Worm (Caenorhabditis elegans) whole organism, L2 larva: Measurements from ENCODE around the gene clec-171.
A peak's percentile ranks its signal among the peaks of the same experiment; 100 is the strongest.

ENCODE experiments used
- C34F6.9 ChIP-seq: fragments of 150-350 bp; optimal IDR thresholded peaks from 2 replicates; lab custom pipeline; 2014; ENCODE audit warnings: missing biosample characterization, missing genetic modification characterization
- F13H6.1 ChIP-seq: sonication (generic microtip); optimal IDR thresholded peaks from 2 replicates; lab custom pipeline; 2016; ENCODE audit warnings: missing genetic modification characterization, missing compliant biosample characterization
- R02D3.7 ChIP-seq: fragments of 150-350 bp; optimal IDR thresholded peaks from 2 replicates; lab custom pipeline; 2014; ENCODE audit warnings: missing biosample characterization, missing genetic modification characterization
- Y55F3AM.14 ChIP-seq: fragments of 200-800 bp; sonication (Bioruptor generic); optimal IDR thresholded peaks from 2 replicates; lab custom pipeline; 2018; ENCODE audit warnings: mild to moderate bottlenecking, missing genetic modification characterization, missing compliant biosample characterization
- ZK546.5 ChIP-seq: sonication (generic microtip); optimal IDR thresholded peaks from 2 replicates; lab custom pipeline; 2017; ENCODE audit warnings: missing biosample characterization, missing genetic modification characterization
- alr-1 ChIP-seq: fragments of 150-350 bp; optimal IDR thresholded peaks from 2 replicates; lab custom pipeline; 2014; ENCODE audit warnings: missing biosample characterization, missing genetic modification characterization
- aly-2 ChIP-seq: fragments of 150-350 bp; optimal IDR thresholded peaks from 2 replicates; lab custom pipeline; 2014; ENCODE audit warnings: missing biosample characterization, missing genetic modification characterization
- ama-1 ChIP-seq: fragments of 150-350 bp; optimal IDR thresholded peaks from 2 replicates; lab custom pipeline; 2018; ENCODE audit warnings: inconsistent platforms
- blmp-1 ChIP-seq: sonication (generic microtip); optimal IDR thresholded peaks from 2 replicates; lab custom pipeline; 2017; ENCODE audit warnings: missing genetic modification characterization, mild to moderate bottlenecking, missing compliant biosample characterization, antibody characterized with exemption, moderate library complexity; ENCODE audit not compliant: insufficient read depth
- ceh-16 ChIP-seq: fragments of 150-350 bp; optimal IDR thresholded peaks from 2 replicates; lab custom pipeline; 2014; ENCODE audit warnings: missing biosample characterization, missing genetic modification characterization
- ceh-82 ChIP-seq: fragments of 150-350 bp; optimal IDR thresholded peaks from 2 replicates; lab custom pipeline; 2014; ENCODE audit warnings: missing biosample characterization, missing genetic modification characterization
- crh-2 ChIP-seq: sonication (generic microtip); optimal IDR thresholded peaks from 2 replicates; lab custom pipeline; 2017; ENCODE audit warnings: missing biosample characterization, missing genetic modification characterization
- dmd-4 ChIP-seq: sonication (generic microtip); optimal IDR thresholded peaks from 2 replicates; lab custom pipeline; 2017; ENCODE audit warnings: missing biosample characterization, missing genetic modification characterization
- egl-27 ChIP-seq: sonication (generic microtip); optimal IDR thresholded peaks from 3 replicates; lab custom pipeline; 2017; ENCODE audit warnings: missing biosample characterization, missing genetic modification reagents, missing genetic modification characterization
- elt-1 ChIP-seq: fragments of 150-350 bp; optimal IDR thresholded peaks from 2 replicates; lab custom pipeline; 2014; ENCODE audit warnings: missing biosample characterization, missing genetic modification characterization
- fos-1 ChIP-seq: fragments of 150-350 bp; optimal IDR thresholded peaks from 2 replicates; lab custom pipeline; 2014; ENCODE audit warnings: missing biosample characterization, missing genetic modification characterization
- gmeb-1 ChIP-seq: fragments of 150-350 bp; optimal IDR thresholded peaks from 2 replicates; lab custom pipeline; 2014; ENCODE audit warnings: missing biosample characterization, missing genetic modification characterization
- lin-11 ChIP-seq: fragments of 150-350 bp; sonication (generic microtip); optimal IDR thresholded peaks from 2 replicates; lab custom pipeline; 2014; ENCODE audit warnings: missing biosample characterization, missing genetic modification characterization, inconsistent platforms, mixed read lengths
- lin-13 ChIP-seq: fragments of 150-350 bp; optimal IDR thresholded peaks from 2 replicates; lab custom pipeline; 2014; ENCODE audit warnings: missing biosample characterization, missing genetic modification reagents, missing genetic modification characterization
- lin-39 ChIP-seq: fragments of 150-350 bp; optimal IDR thresholded peaks from 2 replicates; lab custom pipeline; 2014; ENCODE audit warnings: missing biosample characterization, missing genetic modification reagents, missing genetic modification characterization
- lsy-2 ChIP-seq, 2 experiments: fragments of 150-350 bp in 1 of 2; sonication (generic microtip) in 1 of 2; optimal IDR thresholded peaks; 2 replicates each; lab custom pipeline; 2014 to 2017; ENCODE audit warnings: missing biosample characterization in 2 of 2, missing genetic modification characterization in 2 of 2
- mab-5 ChIP-seq: fragments of 150-350 bp; optimal IDR thresholded peaks from 2 replicates; lab custom pipeline; 2014; ENCODE audit warnings: missing biosample characterization, missing genetic modification characterization
- mbf-1 ChIP-seq: sonication (generic microtip); optimal IDR thresholded peaks from 2 replicates; lab custom pipeline; 2017; ENCODE audit warnings: missing biosample characterization, missing genetic modification characterization
- mdl-1 ChIP-seq, 2 experiments: fragments of 150-350 bp in 1 of 2; sonication (generic microtip) in 1 of 2; optimal IDR thresholded peaks; 2 replicates each; lab custom pipeline; 2017; ENCODE audit warnings: missing biosample characterization in 2 of 2, missing genetic modification characterization in 2 of 2
- nhr-10 ChIP-seq: sonication (generic microtip); optimal IDR thresholded peaks from 2 replicates; lab custom pipeline; 2017; ENCODE audit warnings: missing biosample characterization, missing genetic modification characterization
- nhr-11 ChIP-seq: fragments of 150-350 bp; optimal IDR thresholded peaks from 2 replicates; lab custom pipeline; 2014; ENCODE audit warnings: missing biosample characterization, missing genetic modification characterization
- nhr-12 ChIP-seq: fragments of 150-350 bp; optimal IDR thresholded peaks from 2 replicates; lab custom pipeline; 2014; ENCODE audit warnings: missing biosample characterization, missing genetic modification characterization
- nhr-129 ChIP-seq: fragments of 150-350 bp; optimal IDR thresholded peaks from 2 replicates; lab custom pipeline; 2014; ENCODE audit warnings: missing biosample characterization, missing genetic modification characterization
- nhr-21 ChIP-seq: fragments of 150-350 bp; optimal IDR thresholded peaks from 2 replicates; lab custom pipeline; 2014; ENCODE audit warnings: missing biosample characterization, missing genetic modification characterization
- nhr-23 ChIP-seq: fragments of 150-350 bp; optimal IDR thresholded peaks from 2 replicates; lab custom pipeline; 2014; ENCODE audit warnings: missing biosample characterization, missing genetic modification reagents, missing genetic modification characterization
- nhr-237 ChIP-seq: fragments of 150-350 bp; optimal IDR thresholded peaks from 2 replicates; lab custom pipeline; 2014; ENCODE audit warnings: missing biosample characterization, missing genetic modification characterization
- nhr-25 ChIP-seq: fragments of 150-350 bp; sonication (generic microtip); optimal IDR thresholded peaks from 3 replicates; lab custom pipeline; 2014; ENCODE audit warnings: missing biosample characterization, missing genetic modification characterization
- nhr-6 ChIP-seq: fragments of 150-350 bp; optimal IDR thresholded peaks from 2 replicates; lab custom pipeline; 2014; ENCODE audit warnings: missing biosample characterization, missing genetic modification characterization
- nhr-77 ChIP-seq: fragments of 150-350 bp; optimal IDR thresholded peaks from 2 replicates; lab custom pipeline; 2014; ENCODE audit warnings: missing biosample characterization, missing genetic modification characterization
- peb-1 ChIP-seq: fragments of 150-350 bp; optimal IDR thresholded peaks from 2 replicates; lab custom pipeline; 2014; ENCODE audit warnings: missing biosample characterization, missing genetic modification characterization
- sem-4 ChIP-seq: fragments of 150-350 bp; optimal IDR thresholded peaks from 2 replicates; lab custom pipeline; 2014; ENCODE audit warnings: missing biosample characterization, missing genetic modification reagents, missing genetic modification characterization
- skn-1 ChIP-seq: sonication (generic microtip); optimal IDR thresholded peaks from 2 replicates; lab custom pipeline; 2017; ENCODE audit warnings: missing biosample characterization, missing genetic modification characterization
- sma-3 ChIP-seq: sonication (generic microtip); optimal IDR thresholded peaks from 2 replicates; lab custom pipeline; 2016; ENCODE audit warnings: missing genetic modification reagents, missing genetic modification characterization, missing compliant biosample characterization
- sma-9 ChIP-seq, 2 experiments: fragments of 150-350 bp in 1 of 2; sonication (generic microtip) in 1 of 2; optimal IDR thresholded peaks; 2 replicates each; lab custom pipeline; 2014 to 2016; ENCODE audit warnings: missing genetic modification characterization in 2 of 2, mild to moderate bottlenecking in 1 of 2, missing biosample characterization in 1 of 2, missing compliant biosample characterization in 1 of 2, missing genetic modification reagents in 1 of 2, moderate library complexity in 1 of 2
- snpc-4 ChIP-seq: fragments of 150-350 bp; optimal IDR thresholded peaks from 2 replicates; lab custom pipeline; 2014; ENCODE audit warnings: missing biosample characterization, missing genetic modification characterization
- unc-39 ChIP-seq: fragments of 150-350 bp; optimal IDR thresholded peaks from 2 replicates; lab custom pipeline; 2014; ENCODE audit warnings: missing biosample characterization, missing genetic modification characterization
- unc-55 ChIP-seq: fragments of 150-350 bp; sonication (generic microtip); optimal IDR thresholded peaks from 3 replicates; lab custom pipeline; 2014; ENCODE audit warnings: missing biosample characterization, missing genetic modification reagents, missing genetic modification characterization
- unc-62 ChIP-seq: fragments of 150-350 bp; optimal IDR thresholded peaks from 2 replicates; lab custom pipeline; 2014; ENCODE audit warnings: missing biosample characterization, missing genetic modification reagents, missing genetic modification characterization
- zag-1 ChIP-seq: fragments of 150-350 bp; optimal IDR thresholded peaks from 2 replicates; lab custom pipeline; 2014; ENCODE audit warnings: missing biosample characterization, missing genetic modification characterization
- ztf-1 ChIP-seq: fragments of 200-800 bp; sonication (Bioruptor generic); conservative IDR thresholded peaks from 2 replicates; pipeline ENCODE4 v1.3.6; 2022; ENCODE audit warnings: missing genetic modification characterization, missing compliant biosample characterization
- ztf-11 ChIP-seq: sonication (generic microtip); optimal IDR thresholded peaks from 2 replicates; lab custom pipeline; 2017; ENCODE audit warnings: missing biosample characterization, missing genetic modification characterization
- ztf-4 ChIP-seq: fragments of 150-350 bp; optimal IDR thresholded peaks from 2 replicates; lab custom pipeline; 2014; ENCODE audit warnings: missing biosample characterization, missing genetic modification characterization

The clec-171 gene

ce11 chrIV:1389599-1389998, 37.6 kb downstream of the clec-171 start:
- peak; percentile 12 for TF ChIP-seq crh-2
- TF ChIP-seq fos-1 (tag; lab: Kevin White, UChicago) = peak; percentile 80
- TF ChIP-seq ztf-4 (tag; lab: Kevin White, UChicago) = no peak

ce11 chrIV:1389021-1389420, 38.2 kb downstream of the clec-171 start:
- TF ChIP-seq lin-39 (tag; lab: Kevin White, UChicago) = no peak
- TF ChIP-seq nhr-10 (tag; lab: Kevin White, UChicago) = no peak
- TF ChIP-seq unc-62 = no peak
- TF ChIP-seq F13H6.1 (tag; lab: Kevin White, UChicago) = no peak
- peak; percentile 58 for TF ChIP-seq nhr-25
- TF ChIP-seq mbf-1 (tag; lab: Kevin White, UChicago) = no peak
- no peak for TF ChIP-seq nhr-129 (tag; lab: Kevin White, UChicago)
- TF ChIP-seq C34F6.9 = peak; percentile 3
- TF ChIP-seq ZK546.5 = no peak
- TF ChIP-seq nhr-77 (tag; lab: Kevin White, UChicago) = no peak
- no peak for TF ChIP-seq R02D3.7 (tag; lab: Kevin White, UChicago)
- TF ChIP-seq lsy-2 (tag; optimal IDR thresholded peaks at IDR 0.05; lab: Kevin White, UChicago) = no peak
- TF ChIP-seq fos-1 (tag; lab: Kevin White, UChicago) = no peak
- TF ChIP-seq unc-55 (GFP tag; lab: Kevin White, UChicago) = no peak
- no peak for TF ChIP-seq nhr-21 (tag; lab: Kevin White, UChicago)
- no peak for TF ChIP-seq snpc-4 (tag; lab: Kevin White, UChicago)
- peak; percentile 4 for TF ChIP-seq gmeb-1
- no peak for TF ChIP-seq elt-1
- TF ChIP-seq nhr-6 (tag; lab: Kevin White, UChicago) = no peak
- TF ChIP-seq blmp-1 (tag; lab: Kevin White, UChicago) = peak; percentile 11
- no peak for TF ChIP-seq nhr-11 (tag; lab: Kevin White, UChicago)
- TF ChIP-seq ceh-82 (tag; lab: Kevin White, UChicago) = no peak
- TF ChIP-seq sma-3 (GFP tag; lab: Kevin White, UChicago) = peak; percentile 46

- TF ChIP-seq sma-9 (GFP tag; optimal IDR thresholded peaks at IDR 0.05; lab: Kevin White, UChicago) = peak; percentile 42
- no peak for TF ChIP-seq sma-9 (tag; optimal IDR thresholded peaks at IDR 0.05; lab: Kevin White, UChicago)
- TF ChIP-seq peb-1 (tag; lab: Kevin White, UChicago) = no peak
- TF ChIP-seq unc-62 = no peak
- TF ChIP-seq nhr-23 (tag; lab: Kevin White, UChicago) = no peak
- no peak for TF ChIP-seq zag-1
- peak; percentile 66 for TF ChIP-seq nhr-129 (tag; lab: Kevin White, UChicago)
- no peak for TF ChIP-seq C34F6.9
- TF ChIP-seq mdl-1 (tag; optimal IDR thresholded peaks at IDR 0.05; lab: Kevin White, UChicago) = no peak
- no peak for TF ChIP-seq unc-39 (tag; lab: Kevin White, UChicago)
- TF ChIP-seq Y55F3AM.14 (GFP tag; lab: Kevin White, UChicago) = no peak
- no peak for TF ChIP-seq ztf-11 (tag; lab: Kevin White, UChicago)
- TF ChIP-seq dmd-4 (tag; lab: Kevin White, UChicago) = no peak
- no peak for TF ChIP-seq nhr-237 (tag; lab: Kevin White, UChicago)
- peak; percentile 63 for TF ChIP-seq gmeb-1
- no peak for TF ChIP-seq ZK546.5
- TF ChIP-seq nhr-11 (tag; lab: Kevin White, UChicago) = no peak
- no peak for TF ChIP-seq nhr-77 (tag; lab: Kevin White, UChicago)
- no peak for TF ChIP-seq ceh-82 (tag; lab: Kevin White, UChicago)
- TF ChIP-seq egl-27 (tag; lab: Kevin White, UChicago) = no peak
- peak; percentile 28 for TF ChIP-seq lin-11 (tag; lab: Kevin White, UChicago)
- no peak for TF ChIP-seq snpc-4 (tag; lab: Kevin White, UChicago)
- TF ChIP-seq sma-3 (GFP tag; lab: Kevin White, UChicago) = peak; percentile 49
- TF ChIP-seq blmp-1 (tag; lab: Kevin White, UChicago) = no peak
- no peak for TF ChIP-seq aly-2
- TF ChIP-seq mab-5 = no peak
- no peak for TF ChIP-seq skn-1 (tag; lab: Kevin White, UChicago)
- TF ChIP-seq lsy-2 (tag; optimal IDR thresholded peaks at IDR 0.05; lab: Kevin White, UChicago) = peak; percentile 10 to 20
- no peak for TF ChIP-seq elt-1
- no peak for TF ChIP-seq ceh-16
- TF ChIP-seq F13H6.1 (tag; lab: Kevin White, UChicago) = peak; percentile 6
- peak; percentile 19 for TF ChIP-seq fos-1 (tag; lab: Kevin White, UChicago)
- no peak for TF ChIP-seq lin-39 (tag; lab: Kevin White, UChicago)
- no peak for TF ChIP-seq mbf-1 (tag; lab: Kevin White, UChicago)
- TF ChIP-seq nhr-6 (tag; lab: Kevin White, UChicago) = no peak
- no peak for TF ChIP-seq ama-1 (lab: Kevin White, UChicago)
- TF ChIP-seq nhr-21 (tag; lab: Kevin White, UChicago) = peak; percentile 23
- TF ChIP-seq unc-55 (GFP tag; lab: Kevin White, UChicago) = peak; percentile 42
- no peak for TF ChIP-seq ztf-1 (GFP tag; lab: Robert Waterston, UW)
- TF ChIP-seq lin-13 = peak; percentile 50
- TF ChIP-seq nhr-12 = no peak
- peak; percentile 9 for TF ChIP-seq crh-2
- no peak for TF ChIP-seq sem-4
- TF ChIP-seq alr-1 = no peak
- TF ChIP-seq ztf-4 (tag; lab: Kevin White, UChicago) = no peak
These were observed 39.1 kb downstream of the clec-171 start for ce11 chrIV:1388079-1388478.
